Worm (Caenorhabditis elegans) whole organism, L2 larva: ENCODE measurements around the gene srj-15.

ENCODE experiments used
- F13H6.1 ChIP-seq: sonication (generic microtip); optimal IDR thresholded peaks from 2 replicates; lab custom pipeline; 2016; ENCODE audit warnings: missing genetic modification characterization, missing compliant biosample characterization
- crh-2 ChIP-seq: sonication (generic microtip); optimal IDR thresholded peaks from 2 replicates; lab custom pipeline; 2017; ENCODE audit warnings: missing biosample characterization, missing genetic modification characterization
- nhr-129 ChIP-seq: fragments of 150-350 bp; optimal IDR thresholded peaks from 2 replicates; lab custom pipeline; 2014; ENCODE audit warnings: missing biosample characterization, missing genetic modification characterization
- zag-1 ChIP-seq: fragments of 150-350 bp; optimal IDR thresholded peaks from 2 replicates; lab custom pipeline; 2014; ENCODE audit warnings: missing biosample characterization, missing genetic modification characterization
- ztf-11 ChIP-seq: sonication (generic microtip); optimal IDR thresholded peaks from 2 replicates; lab custom pipeline; 2017; ENCODE audit warnings: missing biosample characterization, missing genetic modification characterization
- ztf-4 ChIP-seq: fragments of 150-350 bp; optimal IDR thresholded peaks from 2 replicates; lab custom pipeline; 2014; ENCODE audit warnings: missing biosample characterization, missing genetic modification characterization

DNA sequence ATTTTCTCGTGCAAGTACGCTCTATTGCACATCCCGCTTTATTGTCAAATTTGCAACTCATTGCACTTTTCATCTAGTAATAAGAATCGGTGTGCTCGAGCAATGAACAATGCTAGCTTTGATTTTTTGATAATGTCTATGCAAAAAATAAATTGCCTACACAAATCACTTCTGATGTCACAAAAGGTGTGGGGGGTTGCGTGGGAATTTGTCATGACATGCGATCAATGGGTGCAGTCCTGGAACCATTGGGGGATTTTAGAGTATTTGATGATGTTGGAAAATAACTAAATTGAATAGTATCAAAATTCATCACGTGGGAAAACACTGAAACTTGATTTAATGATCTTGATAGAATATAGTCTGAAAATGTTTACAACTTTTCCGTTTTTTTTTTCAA lies 18.8 kb downstream of the srj-15 start:
- TF ChIP-seq crh-2 (tag; lab: Kevin White, UChicago) (no peak), F13H6.1 (no peak), zag-1 (tag; lab: Kevin White, UChicago) (no peak), nhr-129 (tag; lab: Kevin White, UChicago) (no peak), ztf-4 (tag; lab: Kevin White, UChicago) (no peak), ztf-11 (tag; lab: Kevin White, UChicago) (no peak)
